Fruit fly (Drosophila melanogaster) Kc167 (cell line): ENCODE results near the gene CheB38c.

Experiments
- Myc ChIP-seq: fragments of >200 bp; optimal IDR thresholded peaks from 2 replicates; lab custom pipeline; 2017; ENCODE audit warnings: missing external identifiers
- Sin3A ChIP-seq: fragments of >200 bp; optimal IDR thresholded peaks from 2 replicates; lab custom pipeline; 2018; ENCODE audit warnings: missing external identifiers

DNA sequence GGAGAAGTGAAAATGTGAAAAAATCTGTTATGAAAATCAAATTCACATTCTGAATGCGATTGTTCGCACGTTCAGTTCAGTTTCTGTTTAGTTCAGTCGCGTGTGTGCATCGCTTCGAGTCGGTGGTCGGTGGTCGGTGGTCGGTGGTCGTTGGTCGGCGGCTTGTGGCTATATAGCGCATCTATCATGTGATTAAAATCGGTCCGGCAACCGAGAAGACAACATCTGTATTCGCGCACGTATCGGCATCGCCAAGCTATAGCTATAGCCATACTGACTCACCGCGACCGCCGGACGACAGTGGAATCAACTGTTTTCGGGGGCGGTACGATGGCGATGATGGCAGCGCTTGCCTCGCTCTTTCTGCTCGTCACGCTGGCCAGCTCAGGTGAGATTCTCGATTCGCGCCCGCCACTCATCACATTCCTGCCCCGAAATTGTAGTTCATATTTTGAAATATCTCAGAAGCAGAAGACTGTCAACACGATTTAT, 49.2 kb upstream of the CheB38c start, which contains the start of gene CG14401:
- TF ChIP-seq Myc (no peak), Sin3A (no peak)
